Worm (Caenorhabditis elegans): ENCODE data around the gene dhs-14.

The dhs-14 gene

DNA sequence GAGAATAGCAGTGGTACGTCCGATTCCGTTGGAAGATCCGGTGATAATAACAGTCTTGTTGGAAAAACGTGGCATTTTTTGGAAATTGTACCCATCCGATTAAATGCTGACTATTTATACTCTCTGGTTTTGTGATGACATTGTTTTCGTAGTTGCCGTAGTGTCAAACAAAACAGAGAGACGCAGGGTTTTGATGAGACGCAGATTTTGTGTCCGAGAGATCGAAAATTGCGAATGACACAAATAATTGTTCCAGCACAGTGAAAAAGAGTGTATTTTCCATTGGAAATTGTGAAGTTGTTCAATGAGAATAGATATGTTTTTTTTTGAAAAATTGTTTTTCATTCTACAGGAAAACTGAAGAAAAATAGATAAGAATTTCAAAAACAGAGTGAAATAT, 1.9 kb downstream of the dhs-14 start, which contains the start of gene R05D8.7:
R05D8.7 (minus strand) TSS at position 104 of the 400 bp plus-strand sequence.
- TF ChIP-seq skn-1 (tag; optimal IDR thresholded peaks at IDR 0.05) (peak; percentile 32), nhr-20 (tag; optimal IDR thresholded peaks at IDR 0.05) (peak; percentile 57), nhr-47 (tag; optimal IDR thresholded peaks at IDR 0.05) (no peak)

ce11 chrV:2761470-2761869, 3.5 kb downstream of the dhs-14 start:
- TF ChIP-seq zip-4 (GFP tag; optimal IDR thresholded peaks at IDR 0.05) (no peak), nhr-76 (tag; optimal IDR thresholded peaks at IDR 0.05) (no peak), ces-1 (GFP tag; optimal IDR thresholded peaks at IDR 0.05) (no peak), ama-1 (optimal IDR thresholded peaks at IDR 0.05) (no peak)

DNA sequence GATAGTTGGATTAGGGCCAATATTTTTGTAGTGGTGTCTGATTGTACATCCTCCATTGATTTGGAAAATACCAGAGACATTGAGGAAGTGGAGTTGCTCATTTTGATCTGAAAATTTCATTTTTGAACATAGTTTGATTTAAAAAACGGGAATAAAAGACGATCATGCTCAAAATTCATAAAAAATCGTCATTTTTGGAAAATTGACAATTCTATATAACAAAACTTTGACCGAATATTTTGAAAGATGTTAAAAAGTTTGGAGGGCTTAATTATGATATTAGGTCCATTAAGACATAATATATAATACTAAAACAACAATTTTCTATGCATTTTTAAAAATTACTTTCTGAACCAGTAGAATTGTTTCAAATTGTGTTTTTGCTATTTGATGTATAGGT, 5.5 kb downstream of the dhs-14 start, which contains the start of gene srg-58:
srg-58 (minus strand) TSS at position 101 of the 400 bp plus-strand sequence.
- TF ChIP-seq sox-4 (tag; optimal IDR thresholded peaks at IDR 0.05) (no peak), lsy-2 (tag; optimal IDR thresholded peaks at IDR 0.05) (no peak), efl-1 (optimal IDR thresholded peaks at IDR 0.05) (no peak), efl-1 (GFP tag; optimal IDR thresholded peaks at IDR 0.05 in 1 of 2) (no peak), zag-1 (tag; optimal IDR thresholded peaks at IDR 0.05) (no peak), lin-35 (GFP tag; optimal IDR thresholded peaks at IDR 0.05) (no peak), ztf-4 (tag; optimal IDR thresholded peaks at IDR 0.05) (no peak), aly-2 (tag; optimal IDR thresholded peaks at IDR 0.05) (no peak), sup-37 (GFP tag; optimal IDR thresholded peaks at IDR 0.05) (no peak), lir-3 (tag; optimal IDR thresholded peaks at IDR 0.05; ENCODE audit: poor library complexity) (no peak), ces-1 (GFP tag; optimal IDR thresholded peaks at IDR 0.05) (no peak), grh-1 (GFP tag; IDR thresholded peaks at IDR 0.05) (no peak), snu-23 (GFP tag; optimal IDR thresholded peaks at IDR 0.05) (no peak), ceh-82 (tag; optimal IDR thresholded peaks at IDR 0.05) (no peak), nhr-20 (tag; optimal IDR thresholded peaks at IDR 0.05) (no peak), ceh-90 (tag; optimal IDR thresholded peaks at IDR 0.05) (no peak), blmp-1 (tag; optimal IDR thresholded peaks at IDR 0.05) (no peak), aha-1 (tag; optimal IDR thresholded peaks at IDR 0.05) (no peak), unc-62 (GFP tag; optimal IDR thresholded peaks at IDR 0.05) (no peak)

ce11 chrV:2758437-2758836, 6.6 kb downstream of the dhs-14 start:
- no peak for TF ChIP-seq ceh-8 (GFP tag; optimal IDR thresholded peaks at IDR 0.05)
- no peak for TF ChIP-seq nhr-20 (tag; optimal IDR thresholded peaks at IDR 0.05)
- TF ChIP-seq nhr-77 (tag; optimal IDR thresholded peaks at IDR 0.05) = no peak
- TF ChIP-seq nhr-85 (tag) = no peak
- no peak for TF ChIP-seq hlh-17 (GFP tag; optimal IDR thresholded peaks at IDR 0.05; ENCODE audit: borderline replicate concordance)

- TF ChIP-seq ces-1 (GFP tag; optimal IDR thresholded peaks at IDR 0.05) (no peak), snpc-4 (tag; optimal IDR thresholded peaks at IDR 0.05) (peak; percentile 8)
Observed at ce11 chrV:2757226-2757893, 7.6 kb downstream of the dhs-14 start, which contains the start of gene srx-28. TSS of gene srx-28 (minus strand) at chrV:2757276.

ce11 chrV:2753007-2753406, 12.0 kb downstream of the dhs-14 start, which contains the start of gene srx-26:
TSS of gene srx-26 (minus strand) at chrV:2753107.
- no peak for TF ChIP-seq mab-9 (GFP tag; IDR thresholded peaks at IDR 0.05)
- no peak for TF ChIP-seq lin-35 (GFP tag; optimal IDR thresholded peaks at IDR 0.05)
- no peak for TF ChIP-seq nhr-84 (tag; optimal IDR thresholded peaks at IDR 0.05)
- no peak for TF ChIP-seq zip-4 (GFP tag; optimal IDR thresholded peaks at IDR 0.05)
- no peak for TF ChIP-seq tlp-1 (tag; optimal IDR thresholded peaks at IDR 0.05)

Data from whole organism, L1 larva.